Fruit fly (Drosophila melanogaster): Measurements from ENCODE around the gene CG18764.

- TF ChIP-seq toe (GFP tag; optimal IDR thresholded peaks at IDR 0.05) = no peak
- TF ChIP-seq cic (GFP tag; optimal IDR thresholded peaks at IDR 0.05) = no peak
- TF ChIP-seq CG1620 (GFP tag; optimal IDR thresholded peaks at IDR 0.05) = no peak
- no peak for TF ChIP-seq Crg-1 (GFP tag; optimal IDR thresholded peaks at IDR 0.05)
- peak; percentile 60 for TF ChIP-seq kay (GFP tag; ENCODE audit: borderline replicate concordance)
Observed at dm6 chr3R:11604654-11605436, 21.8 kb upstream of the CG18764 start.

Data from whole organism, adult.